Fruit fly (Drosophila melanogaster) whole organism, embryonic: Measurements from ENCODE around the gene Nup107.
A peak's percentile ranks its signal among the peaks of the same experiment; 100 is the strongest.

Experiments
- Ada2b ChIP-seq: fragments of 200-800 bp; sonication (Bioruptor generic); IDR thresholded peaks from 2 replicates; pipeline ENCODE4 v1.3.6; 2022; ENCODE audit warnings: missing biosample characterization, missing genetic modification characterization
- Awh ChIP-seq: fragments of 200-800 bp; sonication (Bioruptor generic); IDR thresholded peaks from 2 replicates; pipeline ENCODE4, ENCODE4 v1.3.6; 2022; ENCODE audit warnings: missing biosample characterization, missing genetic modification characterization
- CG10267 ChIP-seq: fragments of 200-800 bp; sonication (Bioruptor generic); optimal IDR thresholded peaks from 2 replicates; lab custom pipeline; 2018; ENCODE audit warnings: missing biosample characterization, mild to moderate bottlenecking, missing genetic modification characterization, moderate library complexity
- CG10959 ChIP-seq: fragments of 200-800 bp; sonication (Bioruptor generic); IDR thresholded peaks from 2 replicates; pipeline ENCODE4 v1.3.6; 2022; ENCODE audit warnings: missing biosample characterization, missing genetic modification characterization
- CG11093 ChIP-seq: fragments of 200-800 bp; sonication (Bioruptor generic); IDR thresholded peaks from 3 replicates; pipeline ENCODE4 v1.3.6; 2022; ENCODE audit warnings: missing biosample characterization, missing genetic modification characterization
- CG13296 ChIP-seq: fragments of 200-800 bp; sonication (Bioruptor generic); optimal IDR thresholded peaks from 3 replicates; lab custom pipeline; 2018; ENCODE audit warnings: missing biosample characterization, mild to moderate bottlenecking, missing genetic modification characterization
- CG15011 ChIP-seq: fragments of 200-800 bp; sonication (Bioruptor generic); optimal IDR thresholded peaks from 3 replicates; lab custom pipeline; 2018; ENCODE audit warnings: missing biosample characterization, mild to moderate bottlenecking, missing genetic modification characterization
- CG2120 ChIP-seq: fragments of 200-800 bp; sonication (Bioruptor generic); optimal IDR thresholded peaks from 3 replicates; lab custom pipeline; 2016; ENCODE audit warnings: missing biosample characterization, missing genetic modification characterization
- CG30020 ChIP-seq: fragments of 200-800 bp; optimal IDR thresholded peaks from 2 replicates; lab custom pipeline; 2019; ENCODE audit warnings: missing biosample characterization, mild to moderate bottlenecking, missing genetic modification characterization, moderate library complexity
- CG32767 ChIP-seq: fragments of 200-800 bp; sonication (Bioruptor generic); IDR thresholded peaks from 2 replicates; pipeline ENCODE4 v1.3.6; 2022; ENCODE audit warnings: missing biosample characterization, missing genetic modification characterization
- CG32772 ChIP-seq: fragments of 200-800 bp; sonication (Bioruptor generic); IDR thresholded peaks from 2 replicates; pipeline ENCODE4 v1.3.6; 2022; ENCODE audit warnings: missing biosample characterization, missing genetic modification characterization
- CG34224 ChIP-seq: fragments of 200-800 bp; sonication (Bioruptor generic); IDR thresholded peaks from 3 replicates; pipeline ENCODE4 v1.3.6; 2022; ENCODE audit warnings: missing biosample characterization, missing genetic modification characterization; ENCODE audit not compliant: partially characterized antibody
- CG3995 ChIP-seq: fragments of 200-800 bp; sonication (Bioruptor generic); optimal IDR thresholded peaks from 3 replicates; lab custom pipeline; 2016; ENCODE audit warnings: missing biosample characterization, missing genetic modification characterization
- CG4707 ChIP-seq: fragments of 200-800 bp; sonication (Bioruptor generic); optimal IDR thresholded peaks from 2 replicates; lab custom pipeline; 2018; ENCODE audit warnings: missing biosample characterization, mild to moderate bottlenecking, missing genetic modification characterization, moderate library complexity
- CG7357 ChIP-seq: fragments of 200-800 bp; sonication (Bioruptor generic); IDR thresholded peaks from 3 replicates; pipeline ENCODE4 v1.3.6; 2022; ENCODE audit warnings: missing biosample characterization, missing genetic modification characterization
- CG7928 ChIP-seq: fragments of 200-800 bp; sonication (Bioruptor generic); optimal IDR thresholded peaks from 2 replicates; lab custom pipeline; 2017; ENCODE audit warnings: missing biosample characterization, mild to moderate bottlenecking, missing genetic modification characterization
- CG8944 ChIP-seq: fragments of 200-800 bp; sonication (Bioruptor generic); optimal IDR thresholded peaks from 3 replicates; lab custom pipeline; 2016; ENCODE audit warnings: missing biosample characterization, missing genetic modification characterization
- Dad ChIP-seq: fragments of 200-800 bp; sonication (Bioruptor generic); optimal IDR thresholded peaks from 3 replicates; lab custom pipeline; 2016; ENCODE audit warnings: missing biosample characterization, missing genetic modification characterization
- Dll ChIP-seq: fragments of 200-800 bp; sonication (Bioruptor generic); IDR thresholded peaks from 4 replicates; pipeline ENCODE4 v1.3.6; 2022; ENCODE audit warnings: missing biosample characterization, missing genetic modification characterization; ENCODE audit not compliant: partially characterized antibody
- Dp ChIP-seq: fragments of 200-800 bp; sonication (Bioruptor generic); optimal IDR thresholded peaks from 2 replicates; lab custom pipeline; 2018; ENCODE audit warnings: missing biosample characterization, mild to moderate bottlenecking, missing genetic modification characterization, moderate library complexity
- Fer2 ChIP-seq: fragments of 200-800 bp; sonication (Bioruptor generic); optimal IDR thresholded peaks from 2 replicates; lab custom pipeline; 2018; ENCODE audit warnings: missing biosample characterization, mild to moderate bottlenecking, missing genetic modification characterization, moderate library complexity
- Hr3 ChIP-seq: fragments of 200-800 bp; sonication (Bioruptor generic); optimal IDR thresholded peaks from 3 replicates; lab custom pipeline; 2016; ENCODE audit warnings: missing biosample characterization, missing genetic modification characterization
- Lpt ChIP-seq: fragments of >200 bp; optimal IDR thresholded peaks from 2 replicates; lab custom pipeline; 2018; ENCODE audit warnings: missing biosample characterization, missing genetic modification characterization
- Nf-YC ChIP-seq: fragments of 200-800 bp; optimal IDR thresholded peaks from 3 replicates; lab custom pipeline; 2019; ENCODE audit warnings: missing biosample characterization, mild to moderate bottlenecking, missing genetic modification characterization, moderate library complexity
- Optix ChIP-seq: fragments of 200-800 bp; sonication (Bioruptor generic); IDR thresholded peaks from 3 replicates; pipeline ENCODE4 v1.3.6; 2022; ENCODE audit warnings: missing biosample characterization, missing genetic modification characterization
- Rfx ChIP-seq: fragments of 200-800 bp; sonication (Bioruptor generic); IDR thresholded peaks from 2 replicates; pipeline ENCODE4 v1.3.6; 2022; ENCODE audit warnings: missing biosample characterization, missing genetic modification characterization
- Ssrp ChIP-seq: fragments of 200-800 bp; sonication (Bioruptor generic); optimal IDR thresholded peaks from 2 replicates; lab custom pipeline; 2018; ENCODE audit warnings: missing biosample characterization, mild to moderate bottlenecking, missing genetic modification characterization, moderate library complexity
- Trl ChIP-seq, 3 experiments: fragments of >200 bp in 2 of 3; fragments of 200-800 bp in 1 of 3; sonication (Bioruptor generic) in 1 of 3; optimal IDR thresholded peaks; 2 replicates in 1 of 3; 3 replicates in 2 of 3; lab custom pipeline; 2016 to 2017; ENCODE audit warnings: missing biosample characterization in 1 of 3, missing genetic modification characterization in 1 of 3
- ara ChIP-seq: fragments of 200-800 bp; sonication (Bioruptor generic); IDR thresholded peaks from 2 replicates; pipeline ENCODE4 v1.3.6; 2022; ENCODE audit warnings: missing biosample characterization, missing genetic modification characterization
- bab2 ChIP-seq: fragments of 200-800 bp; sonication (Bioruptor generic); optimal IDR thresholded peaks from 2 replicates; lab custom pipeline; 2016; ENCODE audit warnings: missing biosample characterization, missing genetic modification characterization
- caup ChIP-seq: fragments of 200-800 bp; sonication (Bioruptor generic); optimal IDR thresholded peaks from 3 replicates; lab custom pipeline; 2017; ENCODE audit warnings: missing biosample characterization, mild to moderate bottlenecking, missing genetic modification characterization, moderate library complexity; ENCODE audit not compliant: severe bottlenecking
- corto ChIP-seq: fragments of 200-800 bp; sonication (Bioruptor generic); optimal IDR thresholded peaks from 2 replicates; lab custom pipeline; 2016; ENCODE audit warnings: missing biosample characterization, mild to moderate bottlenecking, missing genetic modification characterization, moderate library complexity
- dan ChIP-seq: fragments of 200-800 bp; sonication (Bioruptor generic); IDR thresholded peaks from 2 replicates; pipeline ENCODE4 v1.3.6; 2022; ENCODE audit warnings: missing biosample characterization, missing genetic modification characterization
- danr ChIP-seq: fragments of 200-800 bp; sonication (Bioruptor generic); IDR thresholded peaks from 2 replicates; pipeline ENCODE4 v1.3.6; 2022; ENCODE audit warnings: missing biosample characterization, missing genetic modification characterization
- eve ChIP-seq, 2 experiments: fragments of >200 bp; optimal IDR thresholded peaks; 2 replicates each; lab custom pipeline; 2017; ENCODE audit warnings: missing biosample characterization in 2 of 2, missing genetic modification characterization in 2 of 2
- eyg ChIP-seq: fragments of 200-800 bp; sonication (Bioruptor generic); optimal IDR thresholded peaks from 3 replicates; lab custom pipeline; 2016; ENCODE audit warnings: missing biosample characterization, missing genetic modification characterization
- ftz-f1 ChIP-seq: fragments of 200-800 bp; sonication (Bioruptor generic); optimal IDR thresholded peaks from 2 replicates; lab custom pipeline; 2016; ENCODE audit warnings: missing biosample characterization, missing genetic modification characterization
- gcm ChIP-seq: fragments of 200-800 bp; sonication (Bioruptor generic); optimal IDR thresholded peaks from 2 replicates; lab custom pipeline; 2019; ENCODE audit warnings: missing biosample characterization, mild to moderate bottlenecking, missing genetic modification characterization, moderate library complexity
- gt ChIP-seq: fragments of 200-800 bp; sonication (Bioruptor generic); IDR thresholded peaks from 2 replicates; pipeline ENCODE4 v1.3.6; 2022; ENCODE audit warnings: missing biosample characterization, missing genetic modification characterization
- inv ChIP-seq: fragments of 200-800 bp; sonication (Bioruptor generic); IDR thresholded peaks from 2 replicates; pipeline ENCODE4 v1.3.6; 2022; ENCODE audit warnings: missing biosample characterization, missing genetic modification characterization; ENCODE audit not compliant: partially characterized antibody
- jigr1 ChIP-seq: fragments of 200-800 bp; sonication (Bioruptor generic); IDR thresholded peaks from 3 replicates; pipeline ENCODE4 v1.3.6; 2022; ENCODE audit warnings: missing biosample characterization, missing genetic modification characterization
- jumu ChIP-seq: fragments of 200-800 bp; sonication (Bioruptor generic); optimal IDR thresholded peaks from 3 replicates; lab custom pipeline; 2016; ENCODE audit warnings: missing biosample characterization, missing genetic modification characterization
- knrl ChIP-seq: fragments of 200-800 bp; sonication (Bioruptor generic); IDR thresholded peaks from 3 replicates; pipeline ENCODE4 v1.3.6; 2022; ENCODE audit warnings: missing biosample characterization, missing genetic modification characterization; ENCODE audit not compliant: partially characterized antibody
- p53 ChIP-seq: fragments of 200-800 bp; sonication (Bioruptor generic); optimal IDR thresholded peaks from 2 replicates; lab custom pipeline; 2016; ENCODE audit warnings: missing biosample characterization, missing genetic modification characterization
- repo ChIP-seq: fragments of 200-800 bp; sonication (Bioruptor generic); optimal IDR thresholded peaks from 2 replicates; lab custom pipeline; 2016; ENCODE audit warnings: missing biosample characterization, missing genetic modification characterization
- sisA ChIP-seq: fragments of 200-800 bp; sonication (Bioruptor generic); IDR thresholded peaks from 2 replicates; pipeline ENCODE4 v1.3.6; 2022; ENCODE audit warnings: missing biosample characterization, missing genetic modification characterization
- slou ChIP-seq: fragments of 200-800 bp; sonication (Bioruptor generic); optimal IDR thresholded peaks from 3 replicates; lab custom pipeline; 2016; ENCODE audit warnings: missing biosample characterization, missing genetic modification characterization
- sqz ChIP-seq: fragments of 200-800 bp; sonication (Bioruptor generic); optimal IDR thresholded peaks from 3 replicates; lab custom pipeline; 2018; ENCODE audit warnings: missing biosample characterization, mild to moderate bottlenecking, missing genetic modification characterization
- tin ChIP-seq: fragments of 200-800 bp; sonication (Bioruptor generic); optimal IDR thresholded peaks from 3 replicates; lab custom pipeline; 2016; ENCODE audit warnings: missing biosample characterization, missing genetic modification characterization
- tll ChIP-seq, 2 experiments: fragments of 200-800 bp in 1 of 2; fragments of >200 bp in 1 of 2; sonication (Bioruptor generic) in 1 of 2; optimal IDR thresholded peaks; 2 replicates each; lab custom pipeline; 2017 to 2019; ENCODE audit warnings: missing biosample characterization in 2 of 2, missing genetic modification characterization in 2 of 2, mild to moderate bottlenecking in 1 of 2, moderate library complexity in 1 of 2
- usp ChIP-seq: fragments of >200 bp; optimal IDR thresholded peaks from 2 replicates; lab custom pipeline; 2017; ENCODE audit warnings: missing biosample characterization, missing genetic modification characterization

Nup107 gene

dm6 chr2L:10732343-10732808 is 3.5 kb downstream of the Nup107 start, which contains the start of the genes EMC3 and Dpy-30L1 (continued):
- TF ChIP-seq CG7928 (GFP tag; lab: Kevin White, UChicago) (no peak), ara (GFP tag; lab: Robert Waterston, UW) (no peak), Dll (GFP tag; lab: Robert Waterston, UW) (peak; percentile 94), Fer2 (tag; lab: Kevin White, UChicago) (peak; percentile 2), CG11093 (GFP tag; lab: Robert Waterston, UW) (no peak), Dad (GFP tag; lab: Kevin White, UChicago) (peak; percentile 32), CG4707 (GFP tag; lab: Kevin White, UChicago) (no peak), CG32767 (0 out of 2 replicates have a peak, but pooled peaks have one; percentile 25), jumu (GFP tag; lab: Kevin White, UChicago) (peak; percentile 27), Ssrp (peak; percentile 44), gcm (GFP tag; lab: Kevin White, UChicago) (no peak), CG3995 (GFP tag; lab: Kevin White, UChicago) (peak; percentile 99), repo (GFP tag; lab: Kevin White, UChicago) (no peak), CG32772 (GFP tag; lab: Robert Waterston, UW) (no peak), ftz-f1 (GFP tag; lab: Kevin White, UChicago) (no peak), danr (GFP tag; lab: Robert Waterston, UW) (no peak), CG30020 (tag; lab: Kevin White, UChicago) (peak; percentile 78), Ada2b (GFP tag; lab: Robert Waterston, UW) (no peak), Lpt (GFP tag; lab: Kevin White, UChicago) (no peak), Nf-YC (tag; lab: Kevin White, UChicago) (no peak), CG8944 (GFP tag; lab: Kevin White, UChicago) (peak; percentile 29), Awh (GFP tag; lab: Robert Waterston, UW) (no peak), Optix (GFP tag; lab: Robert Waterston, UW) (no peak), CG7357 (GFP tag; lab: Robert Waterston, UW) (no peak), inv (peak; percentile 73), Dp (GFP tag; lab: Kevin White, UChicago) (peak; percentile 46), CG2120 (GFP tag; lab: Kevin White, UChicago) (peak; percentile 79), jigr1 (GFP tag; lab: Robert Waterston, UW) (no peak), corto (GFP tag; lab: Kevin White, UChicago) (no peak), CG10959 (GFP tag; lab: Robert Waterston, UW) (no peak), dan (no peak), usp (GFP tag; lab: Kevin White, UChicago) (no peak), Hr3 (peak; percentile 63), CG13296 (GFP tag; lab: Kevin White, UChicago) (no peak), CG10267 (tag; lab: Kevin White, UChicago) (peak; percentile 58), tll (GFP tag; optimal IDR thresholded peaks at IDR 0.05; lab: Kevin White, UChicago) (peak in 1 of 2 experiments; percentile 38), CG34224 (GFP tag; lab: Robert Waterston, UW) (peak; percentile 81), sisA (GFP tag; lab: Robert Waterston, UW) (peak; percentile 34), caup (GFP tag; lab: Kevin White, UChicago) (peak; percentile 10), knrl (GFP tag; lab: Robert Waterston, UW) (peak; percentile 86), p53 (no peak), slou (no peak), CG15011 (GFP tag; lab: Kevin White, UChicago) (no peak), eve (GFP tag; optimal IDR thresholded peaks at IDR 0.05; lab: Kevin White, UChicago) (no peak), Trl (optimal IDR thresholded peaks at IDR 0.05; lab: Kevin White, UChicago) (no peak), Trl (GFP tag; optimal IDR thresholded peaks at IDR 0.05; lab: Kevin White, UChicago) (peak; percentile 40), tin (peak; percentile 21), eyg (GFP tag; lab: Kevin White, UChicago) (no peak), bab2 (GFP tag; lab: Kevin White, UChicago) (peak; percentile 40), Rfx (GFP tag; lab: Robert Waterston, UW) (peak; percentile 71), sqz (GFP tag; lab: Kevin White, UChicago) (no peak), gt (GFP tag; lab: Robert Waterston, UW) (no peak)
